Worm (Caenorhabditis elegans) whole organism, late embryonic: ENCODE results near the gene pept-2.

Experiments used
- dmd-4 ChIP-seq: sonication (generic microtip); optimal IDR thresholded peaks from 2 replicates; lab custom pipeline; 2016; ENCODE audit warnings: borderline replicate concordance, missing genetic modification characterization, missing compliant biosample characterization
- fkh-6 ChIP-seq: sonication (generic microtip); optimal IDR thresholded peaks from 2 replicates; lab custom pipeline; 2016; ENCODE audit warnings: missing genetic modification characterization, missing compliant biosample characterization

DNA sequence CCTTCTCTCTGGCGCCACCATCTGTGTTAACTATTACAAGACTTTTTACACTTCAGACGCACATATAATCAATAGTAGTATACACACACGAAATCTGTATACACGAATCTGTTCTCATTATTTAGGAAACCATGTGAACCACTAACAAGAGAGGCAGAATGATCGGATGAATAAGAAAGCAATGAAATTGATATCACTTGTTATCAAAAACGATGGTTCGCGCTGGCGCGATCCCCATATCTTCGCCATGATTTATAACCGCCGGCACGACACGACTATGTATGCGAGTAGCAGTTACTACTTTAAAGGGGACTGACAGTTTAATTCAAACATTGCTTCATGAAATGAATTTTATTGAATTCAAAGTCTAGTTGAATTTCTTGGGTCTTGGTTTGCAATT lies 9.1 kb upstream of the pept-2 start:
- TF ChIP-seq dmd-4 (tag; lab: Kevin White, UChicago) = no peak
- TF ChIP-seq fkh-6 (tag; lab: Kevin White, UChicago) = no peak
